Worm (Caenorhabditis elegans): Measurements from ENCODE around the gene scl-17.

scl-17 gene

DNA sequence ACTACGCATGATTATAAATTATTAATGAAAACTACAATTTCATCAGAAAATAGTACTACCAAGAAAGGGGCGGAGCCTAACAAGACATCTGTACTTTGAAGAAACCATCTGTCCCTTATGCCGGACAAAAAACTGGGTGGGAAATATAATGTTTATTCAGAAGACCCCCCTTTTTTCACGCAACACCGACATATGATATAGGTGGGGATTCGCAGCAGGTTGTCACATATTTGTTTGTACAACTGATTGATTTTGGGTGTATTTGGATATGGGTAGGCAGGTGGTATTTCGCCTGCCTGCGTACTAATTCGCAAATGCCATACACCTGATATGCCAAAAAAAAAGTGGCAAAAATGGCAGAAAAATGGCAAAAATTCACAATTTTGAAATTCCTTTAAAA is 21.4 kb upstream of the scl-17 start, which contains the start of gene Y51H7C.10:
Gene Y51H7C.10 (minus strand): TSS at position 101 of the 400 bp plus-strand sequence.
- TF ChIP-seq M03D4.4 (tag; optimal IDR thresholded peaks at IDR 0.05) (no peak), ham-2 (GFP tag; optimal IDR thresholded peaks at IDR 0.05) (no peak), nhr-76 (tag; optimal IDR thresholded peaks at IDR 0.05) (no peak), drap-1 (GFP tag; optimal IDR thresholded peaks at IDR 0.05) (no peak)

DNA sequence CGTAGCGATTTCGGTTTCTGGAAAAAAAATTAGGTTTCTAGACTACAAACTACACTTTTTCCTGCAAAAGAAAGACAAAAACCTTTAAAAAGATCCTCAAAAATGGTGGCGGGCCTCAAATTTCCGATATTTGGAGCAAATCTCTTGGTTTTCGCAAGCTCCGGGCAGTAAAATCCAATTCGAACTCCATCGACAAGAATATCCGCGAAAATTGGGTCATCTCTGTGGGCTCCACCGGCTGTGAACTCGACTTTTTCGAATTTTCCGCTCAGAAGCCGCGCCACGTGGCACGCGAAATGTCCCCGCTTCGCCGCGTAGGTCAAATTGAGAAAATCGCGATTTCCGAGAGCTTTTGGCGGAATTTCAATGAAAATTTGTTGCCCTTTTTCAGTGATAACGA is 8.3 kb upstream of the scl-17 start:
- no peak for TF ChIP-seq lin-13 (tag; optimal IDR thresholded peaks at IDR 0.05)
- no peak for TF ChIP-seq sptf-1 (tag; optimal IDR thresholded peaks at IDR 0.05)
- no peak for TF ChIP-seq elt-3 (tag; optimal IDR thresholded peaks at IDR 0.05)
- TF ChIP-seq ceh-39 (tag; optimal IDR thresholded peaks at IDR 0.05), result no peak
- no peak for TF ChIP-seq pha-4 (tag; optimal IDR thresholded peaks at IDR 0.05)
- TF ChIP-seq sem-2 (GFP tag; optimal IDR thresholded peaks at IDR 0.05), result no peak
- no peak for TF ChIP-seq mab-5 (tag; optimal IDR thresholded peaks at IDR 0.05)
- no peak for TF ChIP-seq mep-1 (tag; optimal IDR thresholded peaks at IDR 0.05)
- no peak for TF ChIP-seq nhr-2 (tag; optimal IDR thresholded peaks at IDR 0.05)
- no peak for TF ChIP-seq nhr-12 (tag; optimal IDR thresholded peaks at IDR 0.05)
- TF ChIP-seq lin-32 (GFP tag; optimal IDR thresholded peaks at IDR 0.05), result no peak
- TF ChIP-seq flh-1 (GFP tag; optimal IDR thresholded peaks at IDR 0.05), result no peak
- TF ChIP-seq drap-1 (GFP tag; optimal IDR thresholded peaks at IDR 0.05), result no peak
- no peak for TF ChIP-seq unc-120 (tag; optimal IDR thresholded peaks at IDR 0.05; ENCODE audit: poor library complexity, severe bottlenecking)
- TF ChIP-seq M03D4.4 (tag; optimal IDR thresholded peaks at IDR 0.05), result no peak
- no peak for TF ChIP-seq mls-2 (tag; optimal IDR thresholded peaks at IDR 0.05)
- no peak for TF ChIP-seq lsy-2 (tag; optimal IDR thresholded peaks at IDR 0.05)

DNA sequence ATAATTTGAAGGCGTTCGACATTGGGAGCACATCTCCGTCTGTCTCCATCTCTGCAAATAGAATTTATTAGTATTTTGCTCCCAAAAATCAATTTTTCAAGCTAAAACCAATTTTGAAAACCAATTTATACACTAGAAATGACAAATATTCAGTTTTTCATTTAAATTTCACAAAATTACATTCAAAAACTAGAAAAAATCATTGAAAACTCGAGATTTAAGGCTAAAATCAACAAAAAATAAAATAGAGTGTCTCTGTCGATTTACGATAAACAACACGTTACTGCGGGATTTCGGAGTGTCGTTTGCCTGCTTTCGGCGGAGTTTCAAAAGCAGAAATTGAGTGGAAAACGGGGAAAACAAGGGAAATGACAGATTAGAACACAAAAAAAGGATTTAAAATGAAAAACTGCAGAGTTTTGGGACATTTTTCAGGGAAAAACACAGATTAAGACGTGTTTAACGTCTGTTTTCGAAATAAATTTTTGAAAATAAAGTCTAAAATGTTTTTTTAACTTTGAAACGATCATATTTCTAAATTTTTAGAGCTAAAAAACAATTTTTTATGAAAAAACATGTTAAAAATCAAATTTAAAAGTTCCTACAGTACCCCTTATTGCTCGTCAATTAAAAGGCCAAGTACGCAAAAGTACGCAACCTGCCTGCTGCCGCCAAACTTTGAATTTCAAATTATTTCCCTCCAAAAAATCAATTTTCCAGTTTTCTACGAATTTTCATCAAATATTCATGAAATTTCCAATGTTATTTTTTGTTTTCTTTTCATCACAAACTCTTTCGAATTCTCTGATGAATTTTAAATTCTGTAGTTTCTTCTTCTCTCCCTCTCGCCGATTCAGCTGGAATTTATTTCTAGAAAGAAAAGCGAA is 7.3 kb upstream of the scl-17 start, which contains the start of gene nol-6:
Gene nol-6 (minus strand): TSS at position 51 of the 887 bp plus-strand sequence.
- TF ChIP-seq ces-1 (GFP tag; optimal IDR thresholded peaks at IDR 0.05), result peak; percentile 40
- no peak for TF ChIP-seq nhr-12 (tag; optimal IDR thresholded peaks at IDR 0.05)
- no peak for TF ChIP-seq bed-3 (GFP tag; optimal IDR thresholded peaks at IDR 0.05)
- no peak for TF ChIP-seq elt-1 (tag; optimal IDR thresholded peaks at IDR 0.05; ENCODE audit: borderline replicate concordance, insufficient read depth)
- no peak for TF ChIP-seq sptf-1 (tag; optimal IDR thresholded peaks at IDR 0.05)
- TF ChIP-seq nhr-28 (tag; optimal IDR thresholded peaks at IDR 0.05), result no peak
- TF ChIP-seq lin-32 (GFP tag; optimal IDR thresholded peaks at IDR 0.05), result no peak
- TF ChIP-seq snpc-4 (tag; optimal IDR thresholded peaks at IDR 0.05), result no peak
- no peak for TF ChIP-seq unc-62 (GFP tag; optimal IDR thresholded peaks at IDR 0.05)
- no peak for TF ChIP-seq lin-13 (tag; optimal IDR thresholded peaks at IDR 0.05)
- TF ChIP-seq cnd-1 (tag; optimal IDR thresholded peaks at IDR 0.05), result no peak
- no peak for TF ChIP-seq unc-120 (tag; optimal IDR thresholded peaks at IDR 0.05; ENCODE audit: poor library complexity, severe bottlenecking)
- TF ChIP-seq zip-8 (tag; optimal IDR thresholded peaks at IDR 0.05), result no peak
- TF ChIP-seq hlh-1 (tag; optimal IDR thresholded peaks at IDR 0.05), result no peak
- TF ChIP-seq mab-5 (tag; optimal IDR thresholded peaks at IDR 0.05), result no peak
- no peak for TF ChIP-seq sem-2 (GFP tag; optimal IDR thresholded peaks at IDR 0.05)
- TF ChIP-seq flh-1 (GFP tag; optimal IDR thresholded peaks at IDR 0.05), result no peak
- TF ChIP-seq ceh-43 (GFP tag; optimal IDR thresholded peaks at IDR 0.05), result no peak
- no peak for TF ChIP-seq nhr-237 (tag; optimal IDR thresholded peaks at IDR 0.05)
- TF ChIP-seq elt-3 (tag; optimal IDR thresholded peaks at IDR 0.05), result no peak
- peak; percentile 9 for TF ChIP-seq mep-1 (tag; optimal IDR thresholded peaks at IDR 0.05)
- TF ChIP-seq lsy-2 (tag; optimal IDR thresholded peaks at IDR 0.05), result peak; percentile 8
- TF ChIP-seq nhr-76 (tag; optimal IDR thresholded peaks at IDR 0.05), result no peak

DNA sequence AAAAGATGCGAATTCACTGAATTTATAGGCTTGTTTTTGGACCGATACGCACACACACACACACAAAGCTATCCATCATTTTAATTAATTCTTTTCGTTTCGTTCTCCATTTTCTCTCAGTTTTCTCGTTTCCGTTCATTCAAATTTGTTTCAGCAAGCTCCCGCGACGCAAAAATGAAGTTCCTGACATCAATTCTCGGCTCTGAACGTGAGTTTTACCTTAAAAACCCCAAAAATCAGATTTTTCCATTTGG is 6.7 kb upstream of the scl-17 start, which contains the start of gene Y51H7C.3:
Gene Y51H7C.3 (plus strand): TSS at position 155 of the 254 bp plus-strand sequence.
- no peak for TF ChIP-seq nhr-2 (tag; optimal IDR thresholded peaks at IDR 0.05)
- no peak for TF ChIP-seq ztf-11 (tag; optimal IDR thresholded peaks at IDR 0.05)
- no peak for TF ChIP-seq pha-4 (tag; optimal IDR thresholded peaks at IDR 0.05)

DNA sequence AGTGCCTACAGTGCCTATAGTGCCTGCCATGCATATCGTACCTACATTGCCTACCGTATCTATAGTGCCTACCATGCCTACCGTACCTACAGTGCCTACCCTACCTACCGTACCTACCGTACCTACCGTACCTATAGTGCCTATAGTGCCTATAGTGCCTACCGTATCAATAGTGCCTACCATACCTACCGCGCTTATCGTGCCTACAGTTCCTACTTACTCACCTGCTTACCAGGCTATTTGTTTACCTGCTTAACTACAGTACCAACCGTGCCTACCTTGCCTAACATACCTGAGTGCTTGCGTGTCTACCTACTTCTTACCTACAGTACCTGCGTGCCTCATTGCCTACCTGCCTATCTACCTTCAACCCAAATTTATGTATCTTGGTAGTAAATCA is 3.5 kb upstream of the scl-17 start:
- TF ChIP-seq hlh-1 (tag; optimal IDR thresholded peaks at IDR 0.05), result no peak
- no peak for TF ChIP-seq unc-62 (GFP tag; optimal IDR thresholded peaks at IDR 0.05)
- TF ChIP-seq bed-3 (GFP tag; optimal IDR thresholded peaks at IDR 0.05), result no peak
- no peak for TF ChIP-seq elt-3 (tag; optimal IDR thresholded peaks at IDR 0.05)
- TF ChIP-seq mab-5 (tag; optimal IDR thresholded peaks at IDR 0.05), result no peak

Measured in whole organism, mixed stage, embryonic.